Worm (Caenorhabditis elegans) whole organism, young adult: ENCODE data around the gene F55G7.1.

Experiments used
- B0019.2 ChIP-seq: fragments of 200-800 bp; sonication (Bioruptor generic); conservative IDR thresholded peaks from 2 replicates; pipeline ENCODE4 v1.3.6; 2022; ENCODE audit warnings: missing genetic modification reagents, missing genetic modification characterization, missing compliant biosample characterization
- B0261.1 ChIP-seq: sonication (generic microtip); optimal IDR thresholded peaks from 2 replicates; lab custom pipeline; 2016; ENCODE audit warnings: mild to moderate bottlenecking, missing genetic modification characterization, moderate library complexity, missing compliant biosample characterization
- B0336.3 ChIP-seq: fragments of 200-800 bp; sonication (Bioruptor generic); IDR thresholded peaks from 2 replicates; pipeline ENCODE4 v1.3.6; 2022; ENCODE audit warnings: missing genetic modification characterization, missing compliant biosample characterization
- C06A6.2 ChIP-seq: fragments of 200-800 bp; sonication (Bioruptor generic); conservative IDR thresholded peaks from 2 replicates; pipeline ENCODE4 v1.3.6; 2022; ENCODE audit warnings: missing genetic modification characterization, missing compliant biosample characterization
- F10E7.11 ChIP-seq: sonication (generic microtip); optimal IDR thresholded peaks from 2 replicates; lab custom pipeline; 2017; ENCODE audit warnings: mild to moderate bottlenecking, missing genetic modification characterization, moderate library complexity, missing compliant biosample characterization
- F22D6.2 ChIP-seq: sonication (generic microtip); optimal IDR thresholded peaks from 2 replicates; lab custom pipeline; 2016; ENCODE audit warnings: mild to moderate bottlenecking, missing genetic modification characterization, missing compliant biosample characterization
- F37B4.10 ChIP-seq: fragments of 200-800 bp; sonication (Bioruptor generic); IDR thresholded peaks from 2 replicates; pipeline ENCODE4 v1.3.6; 2022; ENCODE audit warnings: missing genetic modification characterization, missing compliant biosample characterization
- F49E8.2 ChIP-seq: sonication (generic microtip); optimal IDR thresholded peaks from 3 replicates; lab custom pipeline; 2017; ENCODE audit warnings: missing genetic modification characterization, mild to moderate bottlenecking, missing compliant biosample characterization, antibody characterized with exemption, moderate library complexity; ENCODE audit not compliant: insufficient read depth
- F52B5.7 ChIP-seq: sonication (generic microtip); optimal IDR thresholded peaks from 2 replicates; lab custom pipeline; 2016; ENCODE audit warnings: mild to moderate bottlenecking, missing genetic modification characterization, missing compliant biosample characterization
- F57A8.1 ChIP-seq: fragments of 200-800 bp; sonication (Bioruptor generic); optimal IDR thresholded peaks from 2 replicates; lab custom pipeline; 2018; ENCODE audit warnings: mild to moderate bottlenecking, missing genetic modification characterization, moderate library complexity, missing compliant biosample characterization
- K11D2.4 ChIP-seq: fragments of 200-800 bp; sonication (Bioruptor generic); IDR thresholded peaks from 2 replicates; pipeline ENCODE4 v1.3.6; 2022; ENCODE audit warnings: missing genetic modification reagents, missing genetic modification characterization, missing compliant biosample characterization
- K12H6.12 ChIP-seq: fragments of 200-800 bp; sonication (Bioruptor generic); optimal IDR thresholded peaks from 2 replicates; lab custom pipeline; 2018; ENCODE audit warnings: mild to moderate bottlenecking, missing genetic modification characterization, missing compliant biosample characterization
- T07F8.4 ChIP-seq: sonication (generic microtip); optimal IDR thresholded peaks from 2 replicates; lab custom pipeline; 2016; ENCODE audit warnings: mild to moderate bottlenecking, missing genetic modification characterization, moderate library complexity, missing compliant biosample characterization
- Y53G8AR.9 ChIP-seq: fragments of 200-800 bp; sonication (Bioruptor generic); conservative IDR thresholded peaks from 2 replicates; pipeline ENCODE4 v1.3.6; 2022; ENCODE audit warnings: missing genetic modification reagents, missing genetic modification characterization, missing compliant biosample characterization
- Y79H2A.3 ChIP-seq: fragments of 200-800 bp; sonication (Bioruptor generic); conservative IDR thresholded peaks from 2 replicates; pipeline ENCODE4 v1.3.6; 2022; ENCODE audit warnings: missing genetic modification reagents, missing genetic modification characterization, missing compliant biosample characterization
- ama-1 ChIP-seq, 3 experiments: fragments of 150-350 bp in 1 of 3; sonication (generic microtip) in 2 of 3; optimal IDR thresholded peaks; 2 replicates each; lab custom pipeline; 2014 to 2018; ENCODE audit warnings: missing biosample characterization in 2 of 3, missing genetic modification characterization in 2 of 3, missing genetic modification reagents in 2 of 3
- aptf-2 ChIP-seq: fragments of 200-800 bp; sonication (Bioruptor generic); conservative IDR thresholded peaks from 2 replicates; pipeline ENCODE4 v1.3.6; 2022; ENCODE audit warnings: missing genetic modification reagents, missing genetic modification characterization, missing compliant biosample characterization
- attf-3 ChIP-seq: fragments of 200-800 bp; sonication (Bioruptor generic); conservative IDR thresholded peaks from 2 replicates; pipeline ENCODE4 v1.3.6; 2022; ENCODE audit warnings: missing genetic modification reagents, missing genetic modification characterization, missing compliant biosample characterization
- attf-5 ChIP-seq: fragments of 200-800 bp; sonication (Bioruptor generic); optimal IDR thresholded peaks from 2 replicates; lab custom pipeline; 2018; ENCODE audit warnings: mild to moderate bottlenecking, missing genetic modification characterization, missing compliant biosample characterization
- cebp-2 ChIP-seq: fragments of 200-800 bp; sonication (Bioruptor generic); IDR thresholded peaks from 2 replicates; pipeline ENCODE4 v1.3.6; 2022; ENCODE audit warnings: missing genetic modification characterization, missing compliant biosample characterization
- ceh-27 ChIP-seq: fragments of 200-800 bp; sonication (Bioruptor generic); optimal IDR thresholded peaks from 2 replicates; lab custom pipeline; 2018; ENCODE audit warnings: mild to moderate bottlenecking, missing genetic modification characterization, moderate library complexity, missing compliant biosample characterization
- die-1 ChIP-seq: sonication (generic microtip); optimal IDR thresholded peaks from 2 replicates; lab custom pipeline; 2016; ENCODE audit warnings: missing genotype, mild to moderate bottlenecking, missing genetic modification characterization, missing compliant biosample characterization
- efl-1 ChIP-seq: fragments of 150-350 bp; optimal IDR thresholded peaks from 2 replicates; lab custom pipeline; 2014; ENCODE audit warnings: missing biosample characterization, missing genetic modification reagents, missing genetic modification characterization
- egl-18 ChIP-seq: fragments of 200-800 bp; sonication (Bioruptor generic); IDR thresholded peaks from 2 replicates; pipeline ENCODE4 v1.3.6; 2022; ENCODE audit warnings: missing genetic modification reagents, missing genetic modification characterization, missing compliant biosample characterization
- egrh-3 ChIP-seq: fragments of 200-800 bp; sonication (Bioruptor generic); IDR thresholded peaks from 2 replicates; pipeline ENCODE4 v1.3.6; 2022; ENCODE audit warnings: missing genetic modification reagents, missing genetic modification characterization, missing compliant biosample characterization
- ekl-4 ChIP-seq: fragments of 200-800 bp; sonication (Bioruptor generic); IDR thresholded peaks from 2 replicates; pipeline ENCODE4 v1.3.6; 2022; ENCODE audit warnings: missing genetic modification reagents, missing genetic modification characterization, missing compliant biosample characterization
- him-1 ChIP-seq: sonication (generic microtip); optimal IDR thresholded peaks from 2 replicates; lab custom pipeline; 2016; ENCODE audit warnings: missing genotype, missing genetic modification reagents, missing genetic modification characterization, missing compliant biosample characterization
- hlh-12 ChIP-seq: sonication (generic microtip); optimal IDR thresholded peaks from 2 replicates; lab custom pipeline; 2016; ENCODE audit warnings: missing genetic modification characterization, missing compliant biosample characterization
- hmg-20 ChIP-seq: fragments of 200-800 bp; sonication (Bioruptor generic); IDR thresholded peaks from 2 replicates; pipeline ENCODE4 v1.3.6; 2022; ENCODE audit warnings: missing genetic modification reagents, missing genetic modification characterization, missing compliant biosample characterization
- lin-35 ChIP-seq, 3 experiments: fragments of 150-350 bp in 2 of 3; sonication (generic microtip) in 1 of 3; optimal IDR thresholded peaks; 2 replicates each; lab custom pipeline; 2014 to 2018; ENCODE audit warnings: missing biosample characterization in 3 of 3, missing genetic modification characterization in 3 of 3, missing genetic modification reagents in 3 of 3
- madf-8 ChIP-seq: fragments of 200-800 bp; sonication (Bioruptor generic); conservative IDR thresholded peaks from 2 replicates; pipeline ENCODE4 v1.3.6; 2022; ENCODE audit warnings: missing genetic modification reagents, missing genetic modification characterization, missing compliant biosample characterization
- mxl-1 ChIP-seq: sonication (generic microtip); optimal IDR thresholded peaks from 2 replicates; lab custom pipeline; 2016; ENCODE audit warnings: missing genetic modification characterization, missing compliant biosample characterization
- nfya-1 ChIP-seq: sonication (generic microtip); optimal IDR thresholded peaks from 2 replicates; lab custom pipeline; 2017; ENCODE audit warnings: antibody characterized with exemption, missing compliant biosample characterization, missing genetic modification characterization, borderline replicate concordance; ENCODE audit not compliant: insufficient read depth
- nfyb-1 ChIP-seq: fragments of 200-800 bp; sonication (Bioruptor generic); IDR thresholded peaks from 2 replicates; pipeline ENCODE4 v1.3.6; 2022; ENCODE audit warnings: missing genetic modification reagents, missing genetic modification characterization, missing compliant biosample characterization
- nhr-80 ChIP-seq: sonication (generic microtip); optimal IDR thresholded peaks from 2 replicates; lab custom pipeline; 2016; ENCODE audit warnings: missing genetic modification characterization, missing compliant biosample characterization
- repo-1 ChIP-seq: sonication (generic microtip); optimal IDR thresholded peaks from 2 replicates; lab custom pipeline; 2017; ENCODE audit warnings: mild to moderate bottlenecking, missing genetic modification characterization, missing compliant biosample characterization
- rpc-1 ChIP-seq, 2 experiments: fragments of 150-350 bp in 1 of 2; sonication (generic microtip) in 1 of 2; optimal IDR thresholded peaks; 2 replicates each; lab custom pipeline; 2014 to 2018; ENCODE audit warnings: missing biosample characterization in 1 of 2, missing genetic modification characterization in 1 of 2, missing genetic modification reagents in 1 of 2, missing genotype in 1 of 2
- snpc-1.1 ChIP-seq: sonication (generic microtip); optimal IDR thresholded peaks from 2 replicates; lab custom pipeline; 2017; ENCODE audit warnings: missing genetic modification characterization, mild to moderate bottlenecking, missing compliant biosample characterization, antibody characterized with exemption, moderate library complexity, missing genotype, missing genetic modification reagents; ENCODE audit not compliant: insufficient read depth
- snpc-1.3 ChIP-seq: sonication (generic microtip); optimal IDR thresholded peaks from 2 replicates; lab custom pipeline; 2017; ENCODE audit warnings: missing genetic modification characterization, mild to moderate bottlenecking, missing compliant biosample characterization, antibody characterized with exemption, moderate library complexity, missing genotype, missing genetic modification reagents; ENCODE audit not compliant: insufficient read depth
- snpc-3.4 ChIP-seq: sonication (generic microtip); optimal IDR thresholded peaks from 2 replicates; lab custom pipeline; 2017; ENCODE audit warnings: missing genetic modification characterization, mild to moderate bottlenecking, missing compliant biosample characterization, antibody characterized with exemption, moderate library complexity, missing genotype, missing genetic modification reagents
- sptf-2 ChIP-seq: fragments of 200-800 bp; sonication (Bioruptor generic); optimal IDR thresholded peaks from 2 replicates; lab custom pipeline; 2018; ENCODE audit warnings: mild to moderate bottlenecking, missing genetic modification characterization, missing compliant biosample characterization
- tbx-9 ChIP-seq: sonication (generic microtip); optimal IDR thresholded peaks from 2 replicates; lab custom pipeline; 2016; ENCODE audit warnings: borderline replicate concordance, missing genetic modification characterization, inconsistent platforms, missing compliant biosample characterization
- tlf-1 ChIP-seq: fragments of 200-800 bp; sonication (Bioruptor generic); optimal IDR thresholded peaks from 2 replicates; lab custom pipeline; 2018; ENCODE audit warnings: mild to moderate bottlenecking, missing genetic modification characterization, missing compliant biosample characterization
- zim-3 ChIP-seq: sonication (generic microtip); optimal IDR thresholded peaks from 2 replicates; lab custom pipeline; 2017; ENCODE audit warnings: mild to moderate bottlenecking, missing genetic modification characterization, moderate library complexity, missing compliant biosample characterization
- ztf-25 ChIP-seq: fragments of 200-800 bp; sonication (Bioruptor generic); IDR thresholded peaks from 2 replicates; pipeline ENCODE4 v1.3.6; 2022; ENCODE audit warnings: missing genetic modification reagents, missing genetic modification characterization, missing compliant biosample characterization
- ztf-28 ChIP-seq: fragments of 200-800 bp; sonication (Bioruptor generic); IDR thresholded peaks from 2 replicates; pipeline ENCODE4 v1.3.6; 2022; ENCODE audit warnings: missing genetic modification reagents, missing genetic modification characterization, missing compliant biosample characterization
- ztf-6 ChIP-seq: fragments of 200-800 bp; sonication (Bioruptor generic); IDR thresholded peaks from 2 replicates; pipeline ENCODE4 v1.3.6; 2022; ENCODE audit warnings: missing genetic modification reagents, missing genetic modification characterization, missing compliant biosample characterization

Gene F55G7.1

DNA sequence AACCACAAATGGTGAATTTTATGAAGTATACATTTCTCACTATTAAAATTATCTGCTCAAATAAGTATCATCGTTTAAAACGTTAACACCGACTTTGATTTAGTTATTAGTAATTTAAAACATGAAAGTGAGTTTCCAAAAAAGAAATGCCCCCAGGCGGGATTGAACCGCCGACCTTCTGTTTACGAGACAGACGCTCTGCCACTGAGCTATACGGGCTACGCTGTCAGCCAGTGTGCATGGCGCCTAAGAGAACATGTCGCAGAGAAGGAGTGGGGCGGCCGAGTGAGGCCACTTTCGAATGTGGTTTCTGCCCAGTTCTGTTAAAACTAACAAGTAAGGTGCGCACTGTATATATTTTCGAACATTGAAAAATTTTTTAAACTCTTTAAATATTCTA, 10.7 kb downstream of the F55G7.1 start (continued):
- no peak for TF ChIP-seq egl-18 (GFP tag; lab: Robert Waterston, UW)
- TF ChIP-seq Y79H2A.3 (GFP tag; lab: Robert Waterston, UW): no peak
- TF ChIP-seq ztf-6 (GFP tag; lab: Robert Waterston, UW): no peak
- TF ChIP-seq ama-1 (optimal IDR thresholded peaks at IDR 0.05; lab: Kevin White, UChicago): no peak
- peak in 1 of 2 experiments; percentile 25 for TF ChIP-seq ama-1 (GFP tag; optimal IDR thresholded peaks at IDR 0.05; lab: Kevin White, UChicago)
- no peak for TF ChIP-seq F49E8.2 (tag; lab: Kevin White, UChicago)
- peak; percentile 84; the same call in 1 of the 2 replicates for TF ChIP-seq ztf-25 (GFP tag; lab: Robert Waterston, UW)
- TF ChIP-seq mxl-1 (tag; lab: Kevin White, UChicago): peak; percentile 31
- peak; percentile 66 for TF ChIP-seq F52B5.7 (tag; lab: Kevin White, UChicago)
- TF ChIP-seq him-1 (tag; lab: Kevin White, UChicago): peak; percentile 91
- TF ChIP-seq die-1 (tag; lab: Kevin White, UChicago): peak; percentile 84
- TF ChIP-seq egrh-3 (GFP tag; lab: Robert Waterston, UW): peak; percentile 59; the same call in 1 of the 2 replicates
- peak; percentile 31 for TF ChIP-seq F22D6.2
- peak; percentile 81 for TF ChIP-seq K11D2.4
- peak; percentile 25 for TF ChIP-seq zim-3
- TF ChIP-seq snpc-1.3 (tag; lab: Kevin White, UChicago): peak; percentile 84
- TF ChIP-seq nfya-1 (tag; lab: Kevin White, UChicago): no peak
- no peak for TF ChIP-seq F57A8.1
- peak; percentile 86 for TF ChIP-seq ztf-28 (GFP tag; lab: Robert Waterston, UW)
- no peak for TF ChIP-seq cebp-2
- peak; percentile 63 for TF ChIP-seq ekl-4 (GFP tag; lab: Robert Waterston, UW)
- TF ChIP-seq attf-5 (GFP tag; lab: Kevin White, UChicago): peak; percentile 43
- TF ChIP-seq sptf-2: no peak
- no peak for TF ChIP-seq B0019.2 (GFP tag; lab: Robert Waterston, UW)
- TF ChIP-seq tbx-9: no peak
- peak; percentile 25 for TF ChIP-seq T07F8.4 (tag; lab: Kevin White, UChicago)
- no peak for TF ChIP-seq F10E7.11 (tag; lab: Kevin White, UChicago)
- peak; percentile 82 for TF ChIP-seq rpc-1 (optimal IDR thresholded peaks at IDR 0.05; lab: Kevin White, UChicago)
- TF ChIP-seq rpc-1 (tag; optimal IDR thresholded peaks at IDR 0.05; lab: Kevin White, UChicago): peak; percentile 86
- TF ChIP-seq ceh-27: peak; percentile 69
- TF ChIP-seq efl-1 (GFP tag; lab: Kevin White, UChicago): no peak
- TF ChIP-seq attf-3: 0 out of 2 replicates have a peak, but pooled peaks have one; percentile 16
- peak; percentile 53 for TF ChIP-seq snpc-1.1
- peak; percentile 86 for TF ChIP-seq nfyb-1 (GFP tag; lab: Robert Waterston, UW)
- peak; percentile 90 for TF ChIP-seq B0261.1
- peak; percentile 66; the same call in 1 of the 2 replicates for TF ChIP-seq B0336.3 (GFP tag; lab: Robert Waterston, UW)
- TF ChIP-seq F37B4.10 (GFP tag; lab: Robert Waterston, UW): no peak
- 0 out of 2 replicates have a peak, but pooled peaks have one; percentile 42 for TF ChIP-seq aptf-2 (GFP tag; lab: Robert Waterston, UW)
- peak; percentile 58 for TF ChIP-seq snpc-3.4 (tag; lab: Kevin White, UChicago)
- TF ChIP-seq C06A6.2 (GFP tag; lab: Robert Waterston, UW): no peak
- no peak for TF ChIP-seq madf-8 (GFP tag; lab: Robert Waterston, UW)
- TF ChIP-seq lin-35 (GFP tag; optimal IDR thresholded peaks at IDR 0.05; lab: Kevin White, UChicago): no peak
- peak; percentile 5 for TF ChIP-seq repo-1
- TF ChIP-seq Y53G8AR.9 (GFP tag; lab: Robert Waterston, UW): 0 out of 2 replicates have a peak, but pooled peaks have one; percentile 36
- peak; percentile 3 for TF ChIP-seq nhr-80
- TF ChIP-seq K12H6.12 (tag; lab: Kevin White, UChicago): peak; percentile 19
- TF ChIP-seq hmg-20 (GFP tag; lab: Robert Waterston, UW): peak; percentile 72; the same call in 1 of the 2 replicates
- no peak for TF ChIP-seq tlf-1 (GFP tag; lab: Kevin White, UChicago)
- TF ChIP-seq hlh-12: no peak
